Worm (Caenorhabditis elegans) whole organism, mixed stage, embryonic: ENCODE results near the gene K09C6.2.
"Not testable (repeated sequence)": the region's sequence is repeated elsewhere in the genome, so short reads cannot be mapped to it uniquely, and the experiment has no call there.

Source experiments
- blmp-1 ChIP-seq: fragments of 150-350 bp; optimal IDR thresholded peaks from 2 replicates; lab custom pipeline; 2014; ENCODE audit warnings: missing biosample characterization, missing genetic modification characterization
- ces-1 ChIP-seq: fragments of 150-350 bp; optimal IDR thresholded peaks from 2 replicates; lab custom pipeline; 2014; ENCODE audit warnings: missing biosample characterization, missing genetic modification reagents, missing genetic modification characterization
- elt-1 ChIP-seq: sonication (generic microtip); optimal IDR thresholded peaks from 2 replicates; lab custom pipeline; 2017; ENCODE audit warnings: missing genetic modification characterization, mild to moderate bottlenecking, missing compliant biosample characterization, antibody characterized with exemption, moderate library complexity, borderline replicate concordance; ENCODE audit not compliant: insufficient read depth
- lin-13 ChIP-seq: fragments of 150-350 bp; optimal IDR thresholded peaks from 2 replicates; lab custom pipeline; 2014; ENCODE audit warnings: missing biosample characterization, missing genetic modification characterization
- lsy-2 ChIP-seq: fragments of 150-350 bp; optimal IDR thresholded peaks from 2 replicates; lab custom pipeline; 2014; ENCODE audit warnings: missing biosample characterization, missing genetic modification characterization
- mls-2 ChIP-seq: sonication (generic microtip); optimal IDR thresholded peaks from 2 replicates; lab custom pipeline; 2016; ENCODE audit warnings: mild to moderate bottlenecking, missing genetic modification characterization, moderate library complexity, missing compliant biosample characterization
- nhr-12 ChIP-seq: fragments of 150-350 bp; optimal IDR thresholded peaks from 2 replicates; lab custom pipeline; 2014; ENCODE audit warnings: missing biosample characterization, missing genetic modification characterization
- nhr-237 ChIP-seq: fragments of 150-350 bp; optimal IDR thresholded peaks from 2 replicates; lab custom pipeline; 2014; ENCODE audit warnings: missing biosample characterization, missing genetic modification characterization
- nhr-28 ChIP-seq: fragments of 150-350 bp; optimal IDR thresholded peaks from 2 replicates; lab custom pipeline; 2014; ENCODE audit warnings: missing biosample characterization, missing genetic modification characterization
- nhr-76 ChIP-seq: sonication (generic microtip); optimal IDR thresholded peaks from 2 replicates; lab custom pipeline; 2017; ENCODE audit warnings: missing biosample characterization, missing genetic modification characterization
- snpc-4 ChIP-seq: fragments of 150-350 bp; optimal IDR thresholded peaks from 2 replicates; lab custom pipeline; 2014; ENCODE audit warnings: missing biosample characterization, missing genetic modification characterization
- unc-62 ChIP-seq: fragments of 150-350 bp; optimal IDR thresholded peaks from 2 replicates; lab custom pipeline; 2014; ENCODE audit warnings: missing biosample characterization, missing genetic modification reagents, missing genetic modification characterization
- ztf-11 ChIP-seq: fragments of 150-350 bp; optimal IDR thresholded peaks from 2 replicates; lab custom pipeline; 2014; ENCODE audit warnings: missing biosample characterization, missing genetic modification characterization

DNA sequence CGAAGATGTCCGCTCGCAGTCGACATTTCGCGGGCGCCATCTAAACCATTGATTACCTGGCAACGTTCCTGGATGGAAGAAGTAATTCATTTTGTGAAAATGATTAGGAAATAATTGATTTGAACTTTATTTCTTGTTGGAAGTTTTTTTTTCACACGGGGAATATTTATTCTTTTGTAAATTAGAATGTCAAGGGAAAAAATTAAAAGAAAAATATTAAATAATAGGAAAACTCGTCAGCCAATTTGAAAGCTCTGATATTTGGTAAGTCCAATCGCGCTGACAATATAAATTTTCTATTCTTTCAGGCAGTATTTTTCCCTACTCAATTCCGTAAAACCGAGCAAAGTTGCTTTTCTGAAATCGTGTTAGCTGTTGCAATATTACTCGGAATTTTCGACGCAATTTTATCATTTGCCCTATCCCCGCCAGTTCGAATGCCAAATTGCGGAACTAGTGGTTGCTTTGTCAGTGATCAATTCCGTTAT is 17.6 kb upstream of the K09C6.2 start, which contains the start of the genes K09C6.7 and K09C6.10:
- TF ChIP-seq snpc-4; lsy-2 (tag; lab: Kevin White, UChicago); unc-62 (GFP tag; lab: Kevin White, UChicago); nhr-28 (tag; lab: Kevin White, UChicago); nhr-12 (tag; lab: Kevin White, UChicago); ces-1 (GFP tag; lab: Kevin White, UChicago); mls-2 (tag; lab: Kevin White, UChicago); nhr-76; elt-1 (tag; lab: Kevin White, UChicago); ztf-11 (tag; lab: Kevin White, UChicago); lin-13 (tag; lab: Kevin White, UChicago); blmp-1 (tag; lab: Kevin White, UChicago); nhr-237 (tag; lab: Kevin White, UChicago): not testable (repeated sequence)
